Worm (Caenorhabditis elegans) whole organism, mixed stage, embryonic: ENCODE measurements around the gene K02E10.6.

Experiments used
- M03D4.4 ChIP-seq: sonication (generic microtip); optimal IDR thresholded peaks from 2 replicates; lab custom pipeline; 2017; ENCODE audit warnings: mild to moderate bottlenecking, missing genetic modification characterization, missing compliant biosample characterization
- bed-3 ChIP-seq: fragments of 200-800 bp; sonication (Bioruptor generic); optimal IDR thresholded peaks from 3 replicates; lab custom pipeline; 2018; ENCODE audit warnings: mild to moderate bottlenecking, missing genetic modification characterization, moderate library complexity, missing compliant biosample characterization
- blmp-1 ChIP-seq: fragments of 150-350 bp; optimal IDR thresholded peaks from 2 replicates; lab custom pipeline; 2014; ENCODE audit warnings: missing biosample characterization, missing genetic modification characterization
- ces-1 ChIP-seq: fragments of 150-350 bp; optimal IDR thresholded peaks from 2 replicates; lab custom pipeline; 2014; ENCODE audit warnings: missing biosample characterization, missing genetic modification reagents, missing genetic modification characterization
- cnd-1 ChIP-seq: fragments of 200-800 bp; sonication (Bioruptor generic); optimal IDR thresholded peaks from 2 replicates; lab custom pipeline; 2018; ENCODE audit warnings: mild to moderate bottlenecking, missing genetic modification characterization, missing compliant biosample characterization
- drap-1 ChIP-seq: fragments of 200-800 bp; sonication (Bioruptor generic); optimal IDR thresholded peaks from 3 replicates; lab custom pipeline; 2018; ENCODE audit warnings: mild to moderate bottlenecking, missing genetic modification characterization, missing compliant biosample characterization
- elt-1 ChIP-seq: sonication (generic microtip); optimal IDR thresholded peaks from 2 replicates; lab custom pipeline; 2017; ENCODE audit warnings: missing genetic modification characterization, mild to moderate bottlenecking, missing compliant biosample characterization, antibody characterized with exemption, moderate library complexity, borderline replicate concordance; ENCODE audit not compliant: insufficient read depth
- elt-3 ChIP-seq: fragments of 150-350 bp; optimal IDR thresholded peaks from 2 replicates; lab custom pipeline; 2014; ENCODE audit warnings: missing biosample characterization, missing genetic modification characterization
- hlh-1 ChIP-seq: fragments of 150-350 bp; optimal IDR thresholded peaks from 2 replicates; lab custom pipeline; 2014; ENCODE audit warnings: missing biosample characterization, missing genetic modification reagents, missing genetic modification characterization
- lin-32 ChIP-seq: fragments of 200-800 bp; sonication (Bioruptor generic); optimal IDR thresholded peaks from 2 replicates; lab custom pipeline; 2018; ENCODE audit warnings: mild to moderate bottlenecking, missing genetic modification characterization, missing compliant biosample characterization
- lsy-2 ChIP-seq: fragments of 150-350 bp; optimal IDR thresholded peaks from 2 replicates; lab custom pipeline; 2014; ENCODE audit warnings: missing biosample characterization, missing genetic modification characterization
- mls-2 ChIP-seq: sonication (generic microtip); optimal IDR thresholded peaks from 2 replicates; lab custom pipeline; 2016; ENCODE audit warnings: mild to moderate bottlenecking, missing genetic modification characterization, moderate library complexity, missing compliant biosample characterization
- nhr-2 ChIP-seq: fragments of 150-350 bp; optimal IDR thresholded peaks from 2 replicates; lab custom pipeline; 2014; ENCODE audit warnings: missing biosample characterization, missing genetic modification characterization
- nhr-237 ChIP-seq: fragments of 150-350 bp; optimal IDR thresholded peaks from 2 replicates; lab custom pipeline; 2014; ENCODE audit warnings: missing biosample characterization, missing genetic modification characterization
- nhr-76 ChIP-seq: sonication (generic microtip); optimal IDR thresholded peaks from 2 replicates; lab custom pipeline; 2017; ENCODE audit warnings: missing biosample characterization, missing genetic modification characterization
- pha-4 ChIP-seq: fragments of 150-350 bp; optimal IDR thresholded peaks from 2 replicates; lab custom pipeline; 2018; ENCODE audit warnings: missing biosample characterization, missing genetic modification reagents, missing genetic modification characterization
- snpc-4 ChIP-seq: fragments of 150-350 bp; optimal IDR thresholded peaks from 2 replicates; lab custom pipeline; 2014; ENCODE audit warnings: missing biosample characterization, missing genetic modification characterization
- sptf-1 ChIP-seq: sonication (generic microtip); optimal IDR thresholded peaks from 2 replicates; lab custom pipeline; 2017; ENCODE audit warnings: mild to moderate bottlenecking, missing genetic modification characterization, moderate library complexity, missing compliant biosample characterization
- tbx-8 ChIP-seq: fragments of 200-800 bp; sonication (Bioruptor generic); optimal IDR thresholded peaks from 2 replicates; lab custom pipeline; 2018; ENCODE audit warnings: mild to moderate bottlenecking, missing genetic modification characterization, moderate library complexity, missing compliant biosample characterization
- unc-120 ChIP-seq: sonication (generic microtip); optimal IDR thresholded peaks from 2 replicates; lab custom pipeline; 2017; ENCODE audit warnings: missing genetic modification characterization, missing compliant biosample characterization; ENCODE audit not compliant: poor library complexity, severe bottlenecking
- unc-39 ChIP-seq: fragments of 150-350 bp; optimal IDR thresholded peaks from 2 replicates; lab custom pipeline; 2014; ENCODE audit warnings: missing biosample characterization, missing genetic modification characterization
- unc-62 ChIP-seq: fragments of 150-350 bp; optimal IDR thresholded peaks from 2 replicates; lab custom pipeline; 2014; ENCODE audit warnings: missing biosample characterization, missing genetic modification reagents, missing genetic modification characterization
- zip-8 ChIP-seq: fragments of 150-350 bp; optimal IDR thresholded peaks from 2 replicates; lab custom pipeline; 2014; ENCODE audit warnings: missing biosample characterization, missing genetic modification characterization

K02E10.6 gene

ce11 chrX:2482622-2483021 is at the start of gene K02E10.6:
TSS of gene K02E10.6 (minus strand) at chrX:2482770.
- TF ChIP-seq elt-1 (no peak), pha-4 (tag; lab: Kevin White, UChicago) (peak; percentile 63)

DNA sequence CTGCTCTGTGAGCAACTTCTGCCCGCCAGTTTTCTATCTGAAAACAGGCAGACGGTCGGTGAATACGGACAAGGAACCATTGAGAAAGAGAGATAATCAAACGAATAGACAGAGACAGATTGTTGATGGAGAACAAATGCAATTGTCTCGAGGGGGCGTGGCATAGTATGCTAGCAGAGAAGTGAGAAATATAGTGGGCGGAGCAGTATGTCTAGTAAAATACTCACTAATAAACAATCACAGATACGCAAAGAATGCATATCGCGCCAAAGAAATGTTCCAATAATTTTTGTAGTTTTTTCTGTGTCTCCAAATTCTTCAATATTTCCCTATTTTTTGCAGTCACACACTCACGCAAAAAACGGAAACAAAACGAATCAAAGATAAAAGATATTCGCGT is 49.8 kb upstream of the K02E10.6 start, which contains the start of gene tbc-12:
Gene tbc-12, minus strand, starts transcription at position 101 of the 400 bp plus-strand sequence.
- no peak for TF ChIP-seq cnd-1
- peak; percentile 30 for TF ChIP-seq ces-1 (GFP tag; lab: Kevin White, UChicago)
- TF ChIP-seq, all 35 proteins: peak for 1

ce11 chrX:2531276-2531675 is 48.7 kb upstream of the K02E10.6 start:
- TF ChIP-seq zip-8 (tag; lab: Kevin White, UChicago): no peak

DNA sequence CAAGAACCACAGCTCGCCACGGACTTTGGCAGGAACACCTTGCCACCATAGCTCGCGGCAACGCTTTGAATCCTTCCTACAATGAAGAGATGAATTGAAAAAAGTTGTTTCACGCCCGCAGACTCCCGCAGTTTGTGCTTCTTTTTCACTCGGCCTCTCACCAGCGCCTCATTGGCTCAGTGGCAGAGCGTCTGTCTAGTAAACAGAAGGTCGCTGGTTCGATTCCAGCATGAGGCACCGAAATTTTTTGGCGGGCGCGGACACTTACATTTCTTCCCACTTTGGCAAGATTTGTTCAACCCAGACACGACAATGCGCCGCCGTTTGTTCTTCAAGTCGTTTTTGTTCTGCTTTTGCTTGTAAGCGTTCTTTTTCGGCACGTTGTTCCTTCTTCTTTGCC is 45.3 kb upstream of the K02E10.6 start:
- TF ChIP-seq unc-120 (tag; lab: Kevin White, UChicago) (peak; percentile 37), cnd-1 (peak; percentile 8), sptf-1 (tag; lab: Kevin White, UChicago) (peak; percentile 45), lin-32 (no peak), snpc-4 (no peak)

DNA sequence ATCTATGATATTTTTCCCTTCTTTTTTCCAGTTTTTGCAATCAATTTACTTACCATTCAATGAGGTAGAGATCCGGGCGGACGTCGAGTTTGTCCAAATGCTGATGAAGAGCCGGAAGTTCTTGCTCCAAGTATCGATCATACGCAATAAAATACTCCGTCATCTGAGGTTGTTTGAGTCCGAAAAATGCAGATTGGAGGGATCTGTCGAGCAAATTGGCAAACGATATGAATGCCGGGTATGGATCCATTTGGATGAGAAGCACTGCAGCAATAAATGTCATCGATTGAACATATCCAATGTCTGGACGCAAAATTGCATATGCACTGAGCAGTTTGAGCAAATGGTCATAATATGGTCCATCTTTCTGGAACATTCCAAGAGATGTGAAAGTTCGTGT is 44.6 kb upstream of the K02E10.6 start:
- no peak for TF ChIP-seq drap-1
- TF ChIP-seq unc-39 (tag; lab: Kevin White, UChicago): no peak

DNA sequence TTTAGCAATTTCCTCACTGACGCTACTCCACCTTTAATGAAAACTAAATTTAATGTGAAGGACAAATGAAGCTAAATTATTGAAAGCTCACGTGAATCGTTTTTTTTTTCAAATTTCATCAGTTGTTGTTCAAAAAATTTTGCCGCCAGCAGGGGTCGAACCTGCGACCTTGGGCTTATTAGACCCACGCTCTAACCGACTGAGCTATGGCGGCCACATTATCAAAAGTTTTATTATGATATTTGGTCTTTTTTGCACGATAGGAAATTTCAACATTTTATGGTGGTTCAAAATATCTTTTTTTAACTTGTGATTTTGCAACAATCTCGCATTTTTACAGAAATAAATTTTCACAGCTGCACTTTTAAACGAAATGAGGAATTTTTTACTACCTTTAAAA is 43.5 kb upstream of the K02E10.6 start:
- TF ChIP-seq lin-32 (no peak), lsy-2 (no peak), nhr-76 (tag; lab: Kevin White, UChicago) (no peak), unc-120 (tag; lab: Kevin White, UChicago) (no peak), sptf-1 (tag; lab: Kevin White, UChicago) (no peak), drap-1 (no peak), nhr-237 (tag; lab: Kevin White, UChicago) (no peak), blmp-1 (tag; lab: Kevin White, UChicago) (no peak), M03D4.4 (tag; lab: Kevin White, UChicago) (no peak), ces-1 (GFP tag; lab: Kevin White, UChicago) (no peak), mls-2 (tag; lab: Kevin White, UChicago) (no peak), bed-3 (GFP tag; lab: Kevin White, UChicago) (no peak)

ce11 chrX:2522658-2523057 is 40.1 kb upstream of the K02E10.6 start:
- no peak for TF ChIP-seq bed-3 (GFP tag; lab: Kevin White, UChicago)
- peak; percentile 51 for TF ChIP-seq ces-1 (GFP tag; lab: Kevin White, UChicago)
- TF ChIP-seq, all 35 proteins: peak for 1

- TF ChIP-seq sptf-1 (tag; lab: Kevin White, UChicago): no peak
- TF ChIP-seq unc-62 (GFP tag; lab: Kevin White, UChicago): peak; percentile 32
- peak; percentile 97 for TF ChIP-seq hlh-1
- TF ChIP-seq unc-120 (tag; lab: Kevin White, UChicago): peak; percentile 40
Observed at ce11 chrX:2520461-2520860, 37.9 kb upstream of the K02E10.6 start.

DNA sequence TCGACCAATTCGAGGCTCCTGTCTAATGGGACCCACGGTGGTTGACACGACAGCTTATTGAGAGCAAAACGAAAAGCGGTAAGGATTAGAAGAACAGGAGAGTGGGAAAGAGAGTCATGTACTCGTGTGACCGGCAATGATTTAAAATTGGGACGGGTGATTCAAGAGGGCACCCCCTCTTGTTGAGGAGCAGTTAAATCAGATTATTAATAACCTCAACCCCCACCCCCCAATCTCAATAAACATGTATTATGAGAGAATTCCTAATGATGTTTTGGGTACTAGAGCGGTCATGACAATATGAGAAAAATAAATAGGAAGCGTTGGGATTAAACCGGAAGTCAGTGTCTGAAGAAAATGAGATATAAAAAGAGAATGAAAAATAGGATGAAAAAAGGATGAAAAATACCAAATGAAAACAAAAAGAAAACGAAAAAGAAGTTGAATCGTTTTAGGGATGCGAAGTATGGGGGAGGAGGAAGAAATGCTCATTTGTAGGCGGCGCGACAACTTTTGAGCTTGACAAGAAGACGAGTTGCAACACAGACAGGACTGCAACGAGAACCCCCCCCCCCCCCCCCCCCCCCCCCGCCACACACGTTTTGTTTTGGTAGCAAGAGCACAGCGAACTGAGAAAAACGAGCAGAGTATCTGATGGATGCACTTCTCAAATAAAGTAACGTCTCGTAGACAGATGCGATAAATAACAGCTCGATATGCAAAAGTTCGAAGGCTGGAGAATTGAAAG is 34.6 kb upstream of the K02E10.6 start:
- TF ChIP-seq elt-3 (tag; lab: Kevin White, UChicago): no peak
- TF ChIP-seq tbx-8: no peak
- TF ChIP-seq sptf-1 (tag; lab: Kevin White, UChicago): no peak
- TF ChIP-seq hlh-1: no peak
- TF ChIP-seq nhr-2 (tag; lab: Kevin White, UChicago): no peak
- TF ChIP-seq ces-1 (GFP tag; lab: Kevin White, UChicago): peak; percentile 75
